Worm (Caenorhabditis elegans) whole organism, mixed stage, embryonic: Measurements from ENCODE around the gene rnh-2.

Source experiments
- M03D4.4 ChIP-seq: sonication (generic microtip); optimal IDR thresholded peaks from 2 replicates; lab custom pipeline; 2017; ENCODE audit warnings: mild to moderate bottlenecking, missing genetic modification characterization, missing compliant biosample characterization
- bed-3 ChIP-seq: fragments of 200-800 bp; sonication (Bioruptor generic); optimal IDR thresholded peaks from 3 replicates; lab custom pipeline; 2018; ENCODE audit warnings: mild to moderate bottlenecking, missing genetic modification characterization, moderate library complexity, missing compliant biosample characterization
- blmp-1 ChIP-seq: fragments of 150-350 bp; optimal IDR thresholded peaks from 2 replicates; lab custom pipeline; 2014; ENCODE audit warnings: missing biosample characterization, missing genetic modification characterization
- ceh-39 ChIP-seq: fragments of 150-350 bp; optimal IDR thresholded peaks from 2 replicates; lab custom pipeline; 2014; ENCODE audit warnings: missing biosample characterization, missing genetic modification characterization
- ceh-83 ChIP-seq: fragments of 200-800 bp; sonication (Bioruptor generic); optimal IDR thresholded peaks from 2 replicates; lab custom pipeline; 2018; ENCODE audit warnings: mild to moderate bottlenecking, missing genetic modification characterization, missing compliant biosample characterization
- ces-1 ChIP-seq: fragments of 150-350 bp; optimal IDR thresholded peaks from 2 replicates; lab custom pipeline; 2014; ENCODE audit warnings: missing biosample characterization, missing genetic modification reagents, missing genetic modification characterization
- cnd-1 ChIP-seq: fragments of 200-800 bp; sonication (Bioruptor generic); optimal IDR thresholded peaks from 2 replicates; lab custom pipeline; 2018; ENCODE audit warnings: mild to moderate bottlenecking, missing genetic modification characterization, missing compliant biosample characterization
- drap-1 ChIP-seq: fragments of 200-800 bp; sonication (Bioruptor generic); optimal IDR thresholded peaks from 3 replicates; lab custom pipeline; 2018; ENCODE audit warnings: mild to moderate bottlenecking, missing genetic modification characterization, missing compliant biosample characterization
- elt-1 ChIP-seq: sonication (generic microtip); optimal IDR thresholded peaks from 2 replicates; lab custom pipeline; 2017; ENCODE audit warnings: missing genetic modification characterization, mild to moderate bottlenecking, missing compliant biosample characterization, antibody characterized with exemption, moderate library complexity, borderline replicate concordance; ENCODE audit not compliant: insufficient read depth
- elt-3 ChIP-seq: fragments of 150-350 bp; optimal IDR thresholded peaks from 2 replicates; lab custom pipeline; 2014; ENCODE audit warnings: missing biosample characterization, missing genetic modification characterization
- flh-1 ChIP-seq: fragments of 200-800 bp; sonication (Bioruptor generic); optimal IDR thresholded peaks from 2 replicates; lab custom pipeline; 2018; ENCODE audit warnings: mild to moderate bottlenecking, missing genetic modification characterization, moderate library complexity, missing compliant biosample characterization
- hlh-1 ChIP-seq: fragments of 150-350 bp; optimal IDR thresholded peaks from 2 replicates; lab custom pipeline; 2014; ENCODE audit warnings: missing biosample characterization, missing genetic modification reagents, missing genetic modification characterization
- lin-32 ChIP-seq: fragments of 200-800 bp; sonication (Bioruptor generic); optimal IDR thresholded peaks from 2 replicates; lab custom pipeline; 2018; ENCODE audit warnings: mild to moderate bottlenecking, missing genetic modification characterization, missing compliant biosample characterization
- lsy-2 ChIP-seq: fragments of 150-350 bp; optimal IDR thresholded peaks from 2 replicates; lab custom pipeline; 2014; ENCODE audit warnings: missing biosample characterization, missing genetic modification characterization
- mab-5 ChIP-seq: fragments of 150-350 bp; optimal IDR thresholded peaks from 2 replicates; lab custom pipeline; 2014; ENCODE audit warnings: missing biosample characterization, missing genetic modification characterization
- mep-1 ChIP-seq: fragments of 150-350 bp; optimal IDR thresholded peaks from 2 replicates; lab custom pipeline; 2017; ENCODE audit warnings: missing biosample characterization, missing genetic modification reagents, missing genetic modification characterization, inconsistent platforms
- mls-2 ChIP-seq: sonication (generic microtip); optimal IDR thresholded peaks from 2 replicates; lab custom pipeline; 2016; ENCODE audit warnings: mild to moderate bottlenecking, missing genetic modification characterization, moderate library complexity, missing compliant biosample characterization
- nhr-12 ChIP-seq: fragments of 150-350 bp; optimal IDR thresholded peaks from 2 replicates; lab custom pipeline; 2014; ENCODE audit warnings: missing biosample characterization, missing genetic modification characterization
- nhr-2 ChIP-seq: fragments of 150-350 bp; optimal IDR thresholded peaks from 2 replicates; lab custom pipeline; 2014; ENCODE audit warnings: missing biosample characterization, missing genetic modification characterization
- nhr-237 ChIP-seq: fragments of 150-350 bp; optimal IDR thresholded peaks from 2 replicates; lab custom pipeline; 2014; ENCODE audit warnings: missing biosample characterization, missing genetic modification characterization
- nhr-28 ChIP-seq: fragments of 150-350 bp; optimal IDR thresholded peaks from 2 replicates; lab custom pipeline; 2014; ENCODE audit warnings: missing biosample characterization, missing genetic modification characterization
- nhr-76 ChIP-seq: sonication (generic microtip); optimal IDR thresholded peaks from 2 replicates; lab custom pipeline; 2017; ENCODE audit warnings: missing biosample characterization, missing genetic modification characterization
- pha-4 ChIP-seq: fragments of 150-350 bp; optimal IDR thresholded peaks from 2 replicates; lab custom pipeline; 2018; ENCODE audit warnings: missing biosample characterization, missing genetic modification reagents, missing genetic modification characterization
- sem-2 ChIP-seq: fragments of 200-800 bp; sonication (Bioruptor generic); optimal IDR thresholded peaks from 2 replicates; lab custom pipeline; 2018; ENCODE audit warnings: mild to moderate bottlenecking, missing genetic modification characterization, missing compliant biosample characterization
- snpc-4 ChIP-seq: fragments of 150-350 bp; optimal IDR thresholded peaks from 2 replicates; lab custom pipeline; 2014; ENCODE audit warnings: missing biosample characterization, missing genetic modification characterization
- sptf-1 ChIP-seq: sonication (generic microtip); optimal IDR thresholded peaks from 2 replicates; lab custom pipeline; 2017; ENCODE audit warnings: mild to moderate bottlenecking, missing genetic modification characterization, moderate library complexity, missing compliant biosample characterization
- tbx-8 ChIP-seq: fragments of 200-800 bp; sonication (Bioruptor generic); optimal IDR thresholded peaks from 2 replicates; lab custom pipeline; 2018; ENCODE audit warnings: mild to moderate bottlenecking, missing genetic modification characterization, moderate library complexity, missing compliant biosample characterization
- unc-120 ChIP-seq: sonication (generic microtip); optimal IDR thresholded peaks from 2 replicates; lab custom pipeline; 2017; ENCODE audit warnings: missing genetic modification characterization, missing compliant biosample characterization; ENCODE audit not compliant: poor library complexity, severe bottlenecking
- unc-39 ChIP-seq: fragments of 150-350 bp; optimal IDR thresholded peaks from 2 replicates; lab custom pipeline; 2014; ENCODE audit warnings: missing biosample characterization, missing genetic modification characterization
- unc-62 ChIP-seq: fragments of 150-350 bp; optimal IDR thresholded peaks from 2 replicates; lab custom pipeline; 2014; ENCODE audit warnings: missing biosample characterization, missing genetic modification reagents, missing genetic modification characterization
- zip-8 ChIP-seq: fragments of 150-350 bp; optimal IDR thresholded peaks from 2 replicates; lab custom pipeline; 2014; ENCODE audit warnings: missing biosample characterization, missing genetic modification characterization

Gene rnh-2

DNA sequence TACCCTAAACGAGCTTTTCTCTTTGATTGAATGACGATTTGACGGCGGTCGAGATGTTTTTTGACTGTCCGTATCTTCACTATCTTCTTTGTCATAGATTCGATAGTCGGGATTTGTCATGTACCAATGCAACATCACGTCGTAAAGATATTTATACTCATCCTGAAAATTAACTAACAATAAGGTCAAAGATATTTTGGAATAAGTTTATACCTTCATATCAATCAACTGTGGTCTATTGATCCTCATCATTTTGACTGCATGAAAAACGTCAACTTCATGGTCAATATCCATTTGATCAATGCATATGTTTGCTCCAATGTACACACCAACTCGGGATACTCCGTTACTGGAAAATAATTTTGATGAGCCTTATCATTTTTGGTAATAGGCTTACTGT lies 28.8 kb upstream of the rnh-2 start:
- TF ChIP-seq hlh-1: no peak
- no peak for TF ChIP-seq unc-120
- TF ChIP-seq mab-5 (tag; lab: Kevin White, UChicago): no peak
- TF ChIP-seq lin-32 (GFP tag; lab: Kevin White, UChicago): no peak
- TF ChIP-seq blmp-1 (tag; lab: Kevin White, UChicago): no peak
- TF ChIP-seq cnd-1: no peak
- no peak for TF ChIP-seq sptf-1 (tag; lab: Kevin White, UChicago)
- TF ChIP-seq sem-2: no peak
- TF ChIP-seq ceh-39 (tag; lab: Kevin White, UChicago): no peak
- no peak for TF ChIP-seq lsy-2
- TF ChIP-seq pha-4 (tag; lab: Kevin White, UChicago): no peak
- TF ChIP-seq nhr-2 (tag; lab: Kevin White, UChicago): no peak
- no peak for TF ChIP-seq mep-1 (tag; lab: Kevin White, UChicago)
- no peak for TF ChIP-seq nhr-76 (tag; lab: Kevin White, UChicago)
- TF ChIP-seq elt-3: no peak
- TF ChIP-seq, all 35 proteins: peak for 0

DNA sequence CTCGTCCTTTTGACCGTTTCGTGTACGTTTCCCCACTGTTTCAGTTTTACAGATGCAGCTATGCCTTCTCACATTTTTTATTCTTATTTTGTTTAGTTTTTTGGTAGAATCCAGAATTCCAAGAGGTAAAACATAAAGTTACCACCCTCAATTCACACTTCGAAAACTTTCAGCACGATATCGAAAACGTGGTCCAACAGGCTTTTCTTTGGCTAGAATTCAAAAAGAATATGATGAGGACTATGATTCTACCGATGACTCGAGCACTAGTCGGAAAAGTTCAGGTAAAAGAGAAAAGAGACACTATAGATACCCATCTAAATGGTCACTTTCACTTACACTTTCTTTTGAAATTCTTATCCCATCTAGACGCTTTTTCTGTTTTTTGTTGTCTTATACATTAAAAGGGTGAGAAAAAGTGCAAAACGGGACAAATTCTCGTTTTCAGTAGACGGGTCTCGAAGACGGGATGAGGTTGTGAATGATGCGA lies 22.7 kb upstream of the rnh-2 start, which contains the start of gene M05D6.9:
TSS of gene M05D6.9 (plus strand) at position 51 of the 490 bp plus-strand sequence.
- TF ChIP-seq nhr-237 (tag; lab: Kevin White, UChicago) (no peak), nhr-76 (tag; lab: Kevin White, UChicago) (no peak)

DNA sequence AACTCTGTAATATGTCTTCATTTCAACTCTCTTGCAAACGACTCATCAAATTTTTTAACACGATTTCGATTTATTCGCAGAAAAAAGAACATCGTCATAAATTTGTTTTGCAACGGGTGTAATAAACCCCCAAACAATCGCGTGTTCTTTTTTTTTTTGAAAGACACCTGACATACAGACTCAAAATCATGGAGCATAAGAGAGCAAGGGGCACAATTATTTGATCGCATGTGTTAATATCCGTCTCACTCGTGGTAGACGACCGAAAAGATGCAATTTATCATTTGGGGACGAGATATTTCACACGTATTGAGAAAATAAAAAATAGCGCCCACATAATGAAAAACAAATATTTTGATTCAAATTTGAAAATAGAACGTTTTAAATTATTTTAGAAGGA lies 20.8 kb upstream of the rnh-2 start:
- TF ChIP-seq elt-3 (no peak), unc-39 (tag; lab: Kevin White, UChicago) (no peak), snpc-4 (no peak), bed-3 (GFP tag; lab: Kevin White, UChicago) (no peak), lin-32 (GFP tag; lab: Kevin White, UChicago) (no peak), sem-2 (no peak), mep-1 (tag; lab: Kevin White, UChicago) (no peak), cnd-1 (no peak), zip-8 (tag; lab: Kevin White, UChicago) (no peak)

DNA sequence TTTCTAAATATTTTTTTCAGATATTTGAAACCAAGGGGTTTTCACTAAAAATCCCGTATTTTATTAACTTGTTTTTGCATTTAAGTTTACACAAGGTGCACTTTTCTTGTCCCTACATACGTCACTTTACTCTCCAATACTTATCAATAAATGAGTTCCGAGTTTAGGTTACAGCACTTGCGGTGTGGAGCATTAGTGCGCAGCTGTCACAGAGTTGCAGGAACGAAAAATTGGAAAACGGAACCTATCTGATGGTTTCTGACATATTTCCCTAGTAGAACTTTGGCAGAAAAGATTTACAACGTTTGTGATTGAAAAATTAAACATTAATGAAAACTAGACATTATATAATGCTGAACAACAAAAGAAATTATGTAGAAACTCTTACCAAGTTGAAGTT lies 18.8 kb upstream of the rnh-2 start:
- TF ChIP-seq cnd-1: no peak
- peak; percentile 96 for TF ChIP-seq hlh-1

DNA sequence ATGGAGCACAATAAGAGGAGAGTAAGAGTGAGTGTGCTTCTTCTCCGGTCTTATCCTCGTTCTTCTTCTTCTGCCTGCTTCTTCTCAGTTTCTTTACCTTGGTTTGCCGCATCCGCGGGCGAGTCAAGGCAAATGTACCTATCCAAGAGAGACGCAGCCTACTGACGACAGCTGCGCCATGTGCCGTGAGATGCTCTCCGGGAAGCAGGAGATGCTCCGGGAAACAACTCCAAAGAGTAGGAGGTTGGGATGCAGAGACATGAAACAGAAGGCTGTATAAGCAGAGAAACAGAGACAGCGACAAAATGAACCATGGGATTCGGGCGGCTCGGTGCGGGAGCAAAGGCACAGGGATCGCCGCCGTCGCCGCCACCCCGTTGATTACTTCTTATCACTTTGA lies 17.9 kb upstream of the rnh-2 start:
- TF ChIP-seq mls-2 (tag; lab: Kevin White, UChicago) (no peak), hlh-1 (peak; percentile 100), M03D4.4 (tag; lab: Kevin White, UChicago) (peak; percentile 25), unc-62 (GFP tag; lab: Kevin White, UChicago) (peak; percentile 66), flh-1 (GFP tag; lab: Kevin White, UChicago) (no peak), unc-120 (peak; percentile 95)

DNA sequence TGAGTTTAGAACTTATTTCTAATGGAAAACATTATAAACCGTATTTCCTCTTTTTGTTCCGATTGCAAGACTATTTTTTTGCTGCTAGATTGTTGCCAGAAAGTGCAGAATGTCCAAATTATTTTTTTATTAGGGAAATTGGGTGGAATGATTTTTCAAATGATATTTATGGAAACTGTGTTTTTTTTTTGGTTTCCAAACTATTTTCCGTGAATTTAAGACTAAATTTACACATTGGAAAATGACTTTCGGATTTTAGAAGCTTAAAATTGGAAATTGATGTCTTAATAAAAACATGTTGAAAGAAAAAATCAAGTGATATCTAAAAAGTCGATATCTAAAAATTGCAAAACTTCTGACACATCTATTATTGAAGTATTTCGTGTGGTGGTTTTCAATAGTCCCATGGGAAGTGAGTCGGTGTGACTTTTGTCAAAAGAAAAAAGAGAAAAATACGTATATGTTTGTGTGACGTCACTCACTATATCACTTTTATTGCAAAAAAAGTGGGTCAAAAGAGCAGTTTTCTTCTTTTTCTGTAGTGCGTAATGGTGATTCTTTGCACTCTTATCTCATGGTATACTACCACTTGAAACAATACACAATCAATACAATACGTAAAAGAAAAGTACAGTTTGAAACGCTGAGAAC lies 12.8 kb upstream of the rnh-2 start:
- TF ChIP-seq mep-1 (tag; lab: Kevin White, UChicago) (no peak), sptf-1 (tag; lab: Kevin White, UChicago) (no peak), elt-3 (no peak), lsy-2 (no peak), tbx-8 (GFP tag; lab: Kevin White, UChicago) (no peak), mls-2 (tag; lab: Kevin White, UChicago) (no peak), bed-3 (GFP tag; lab: Kevin White, UChicago) (no peak), ceh-83 (GFP tag; lab: Kevin White, UChicago) (no peak), flh-1 (GFP tag; lab: Kevin White, UChicago) (no peak), elt-1 (no peak)

DNA sequence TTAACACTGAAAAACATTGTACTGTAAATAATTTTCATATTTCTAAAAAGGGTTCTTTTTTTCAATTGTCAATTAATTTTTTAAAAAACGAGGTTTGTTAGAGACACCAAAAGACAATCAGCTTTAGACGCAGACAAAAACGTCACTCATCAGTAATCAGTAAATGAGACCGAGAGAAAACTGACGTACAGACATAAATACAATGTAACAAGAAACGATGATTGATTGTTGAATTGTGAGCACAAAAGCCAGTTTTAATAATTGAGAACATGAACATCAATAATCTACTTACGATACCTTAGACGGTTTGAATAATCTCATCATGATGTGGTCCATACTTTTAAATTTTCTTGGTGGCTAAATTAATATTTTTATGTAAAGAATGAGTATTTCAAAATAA lies 10.2 kb upstream of the rnh-2 start:
- TF ChIP-seq elt-1: no peak
- TF ChIP-seq nhr-2 (tag; lab: Kevin White, UChicago): no peak
- no peak for TF ChIP-seq mab-5 (tag; lab: Kevin White, UChicago)
- TF ChIP-seq ces-1 (GFP tag; lab: Kevin White, UChicago): no peak
- TF ChIP-seq nhr-237 (tag; lab: Kevin White, UChicago): no peak
- TF ChIP-seq elt-3: no peak
- no peak for TF ChIP-seq drap-1
- TF ChIP-seq nhr-28: no peak
- TF ChIP-seq flh-1 (GFP tag; lab: Kevin White, UChicago): no peak
- no peak for TF ChIP-seq hlh-1
- TF ChIP-seq nhr-12 (tag; lab: Kevin White, UChicago): no peak
- no peak for TF ChIP-seq lsy-2
- TF ChIP-seq mep-1 (tag; lab: Kevin White, UChicago): no peak
- TF ChIP-seq, all 35 proteins: peak for 0
